Worm (Caenorhabditis elegans) whole organism, young adult: ENCODE results near the gene sav-1.

Source experiments
- aptf-3 ChIP-seq: fragments of 200-800 bp; sonication (Bioruptor generic); IDR thresholded peaks from 2 replicates; pipeline ENCODE4 v1.3.6; 2022; ENCODE audit warnings: missing genetic modification characterization, missing compliant biosample characterization
- ceh-79 ChIP-seq: sonication (generic microtip); optimal IDR thresholded peaks from 2 replicates; lab custom pipeline; 2017; ENCODE audit warnings: mild to moderate bottlenecking, missing genetic modification characterization, missing compliant biosample characterization
- chd-7 ChIP-seq: sonication (generic microtip); optimal IDR thresholded peaks from 2 replicates; lab custom pipeline; 2016; ENCODE audit warnings: mild to moderate bottlenecking, missing genetic modification characterization, moderate library complexity, missing compliant biosample characterization
- fkh-3 ChIP-seq: sonication (generic microtip); optimal IDR thresholded peaks from 2 replicates; lab custom pipeline; 2016; ENCODE audit warnings: mild to moderate bottlenecking, missing genetic modification characterization, missing compliant biosample characterization
- him-1 ChIP-seq: sonication (generic microtip); optimal IDR thresholded peaks from 2 replicates; lab custom pipeline; 2016; ENCODE audit warnings: missing genotype, missing genetic modification reagents, missing genetic modification characterization, missing compliant biosample characterization
- hlh-26 ChIP-seq: fragments of 200-800 bp; sonication (Bioruptor generic); conservative IDR thresholded peaks from 2 replicates; pipeline ENCODE4 v1.3.6; 2022; ENCODE audit warnings: missing genetic modification reagents, missing genetic modification characterization, missing compliant biosample characterization
- lag-1 ChIP-seq: fragments of 200-800 bp; sonication (Bioruptor generic); IDR thresholded peaks from 2 replicates; pipeline ENCODE4 v1.3.6; 2022; ENCODE audit warnings: missing genetic modification reagents, missing genetic modification characterization, missing compliant biosample characterization
- lin-40 ChIP-seq: sonication (generic microtip); optimal IDR thresholded peaks from 2 replicates; lab custom pipeline; 2016; ENCODE audit warnings: missing genetic modification characterization, mild to moderate bottlenecking, missing compliant biosample characterization, missing genotype, missing genetic modification reagents
- rpc-1 ChIP-seq, 2 experiments: fragments of 150-350 bp in 1 of 2; sonication (generic microtip) in 1 of 2; optimal IDR thresholded peaks; 2 replicates each; lab custom pipeline; 2014 to 2018; ENCODE audit warnings: missing biosample characterization in 1 of 2, missing genetic modification characterization in 1 of 2, missing genetic modification reagents in 1 of 2, missing genotype in 1 of 2
- snpc-3.4 ChIP-seq: sonication (generic microtip); optimal IDR thresholded peaks from 2 replicates; lab custom pipeline; 2017; ENCODE audit warnings: missing genetic modification characterization, mild to moderate bottlenecking, missing compliant biosample characterization, antibody characterized with exemption, moderate library complexity, missing genotype, missing genetic modification reagents

DNA sequence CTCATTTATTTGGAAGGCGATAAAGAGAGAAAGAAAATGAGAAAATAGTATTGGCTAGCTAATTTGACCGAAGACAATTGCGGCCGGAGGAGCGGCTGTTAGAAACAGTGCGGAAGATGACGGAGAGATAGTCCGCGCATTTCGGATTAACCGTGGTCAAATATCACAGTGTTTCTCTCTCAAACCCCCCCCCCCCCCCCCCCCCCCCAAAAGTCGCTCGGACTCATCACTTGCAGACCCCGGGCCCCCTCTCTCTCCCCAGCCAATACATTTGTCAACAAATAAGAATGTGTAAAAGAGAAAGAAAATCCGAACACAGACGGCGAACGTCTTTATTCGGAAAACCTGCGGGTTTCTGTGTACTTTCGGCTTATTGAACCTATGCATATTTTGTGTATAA lies 14.8 kb upstream of the sav-1 start:
- TF ChIP-seq rpc-1 (optimal IDR thresholded peaks at IDR 0.05; lab: Kevin White, UChicago) (no peak), rpc-1 (tag; optimal IDR thresholded peaks at IDR 0.05; lab: Kevin White, UChicago) (no peak), snpc-3.4 (tag; lab: Kevin White, UChicago) (no peak), chd-7 (tag; lab: Kevin White, UChicago) (no peak), lag-1 (no peak), ceh-79 (tag; lab: Kevin White, UChicago) (no peak), fkh-3 (no peak), aptf-3 (GFP tag; lab: Robert Waterston, UW) (no peak), hlh-26 (no peak), him-1 (tag; lab: Kevin White, UChicago) (no peak), lin-40 (tag; lab: Kevin White, UChicago) (no peak)
